Worm (Caenorhabditis elegans): ENCODE data around the gene Y53F4B.12.

Y53F4B.12 gene

ce11 chrII:15004538-15004937 is 14.5 kb upstream of the Y53F4B.12 start (continued):
- TF ChIP-seq snpc-1.2 (GFP tag; IDR thresholded peaks at IDR 0.05) (peak; percentile 25; the same call in 1 of the 2 replicates), mdt-29 (GFP tag; IDR thresholded peaks at IDR 0.05) (no peak), lim-7 (GFP tag; IDR thresholded peaks at IDR 0.05) (0 out of 2 replicates have a peak, but pooled peaks have one; percentile 52), nhr-111 (GFP tag; optimal IDR thresholded peaks at IDR 0.05) (no peak), gei-8 (GFP tag; optimal IDR thresholded peaks at IDR 0.05) (no peak)

- TF ChIP-seq set-16 (GFP tag; IDR thresholded peaks at IDR 0.05) (peak; percentile 70; the same call in 1 of the 2 replicates), egl-43 (GFP tag; IDR thresholded peaks at IDR 0.05) (peak; percentile 43; the same call in 1 of the 2 replicates), php-3 (GFP tag; IDR thresholded peaks at IDR 0.05) (0 out of 2 replicates have a peak, but pooled peaks have one; percentile 11), aha-1 (tag) (peak; percentile 58), mdt-29 (GFP tag; IDR thresholded peaks at IDR 0.05) (no peak)
Measured at ce11 chrII:15005118-15005517, 13.9 kb upstream of the Y53F4B.12 start.

ce11 chrII:15008481-15009057 is 10.5 kb upstream of the Y53F4B.12 start:
- TF ChIP-seq nhr-11 (tag; optimal IDR thresholded peaks at IDR 0.05) (no peak), mes-2 (tag; optimal IDR thresholded peaks at IDR 0.05; ENCODE audit: poor library complexity, severe bottlenecking) (no peak), nhr-76 (tag; optimal IDR thresholded peaks at IDR 0.05) (no peak), set-16 (GFP tag; IDR thresholded peaks at IDR 0.05) (peak; percentile 77), lin-38 (GFP tag; IDR thresholded peaks at IDR 0.05) (0 out of 2 replicates have a peak, but pooled peaks have one; percentile 4), hif-1 (tag; optimal IDR thresholded peaks at IDR 0.05) (peak in 1 of 2 experiments; percentile 62), vab-7 (GFP tag; IDR thresholded peaks at IDR 0.05) (0 out of 2 replicates have a peak, but pooled peaks have one; percentile 21), ctbp-1 (GFP tag; IDR thresholded peaks at IDR 0.05) (no peak), zfp-2 (tag; optimal IDR thresholded peaks at IDR 0.05) (no peak)

- TF ChIP-seq F44E2.7 (GFP tag; IDR thresholded peaks at IDR 0.05) (no peak), snpc-4 (tag; optimal IDR thresholded peaks at IDR 0.05) (peak; percentile 42), madf-5 (GFP tag; IDR thresholded peaks at IDR 0.05) (no peak), F10B5.3 (tag; optimal IDR thresholded peaks at IDR 0.05) (no peak), daf-16 (GFP tag; optimal IDR thresholded peaks at IDR 0.05) (no peak), daf-16 (tag; optimal IDR thresholded peaks at IDR 0.05) (no peak), dpl-1 (GFP tag; optimal IDR thresholded peaks at IDR 0.05) (peak; percentile 99), pqm-1 (tag; optimal IDR thresholded peaks at IDR 0.05) (no peak), spr-3 (GFP tag; optimal IDR thresholded peaks at IDR 0.05) (no peak), spr-1 (tag; optimal IDR thresholded peaks at IDR 0.05) (no peak), arid-1 (GFP tag; conservative IDR thresholded peaks at IDR 0.05) (peak; percentile 48; the same call in 1 of the 2 replicates), ama-1 (optimal IDR thresholded peaks at IDR 0.05) (peak; percentile 55), zip-11 (GFP tag; IDR thresholded peaks at IDR 0.05) (no peak), hlh-30 (tag; optimal IDR thresholded peaks at IDR 0.05; ENCODE audit: insufficient read depth) (peak; percentile 77), lin-13 (GFP tag; optimal IDR thresholded peaks at IDR 0.05) (peak; percentile 61), dmd-8 (GFP tag; IDR thresholded peaks at IDR 0.05) (no peak), nhr-42 (GFP tag; IDR thresholded peaks at IDR 0.05) (peak; percentile 78), unc-39 (tag; optimal IDR thresholded peaks at IDR 0.05) (no peak), dmd-9 (GFP tag; IDR thresholded peaks at IDR 0.05) (0 out of 2 replicates have a peak, but pooled peaks have one; percentile 52), ceh-20 (GFP tag; IDR thresholded peaks at IDR 0.05) (peak; percentile 27; the same call in 1 of the 2 replicates), mep-1 (tag; optimal IDR thresholded peaks at IDR 0.05) (peak; percentile 73), zfp-3 (GFP tag; conservative IDR thresholded peaks at IDR 0.05) (no peak), hlh-11 (tag; optimal IDR thresholded peaks at IDR 0.05) (peak; percentile 22), lin-29 (GFP tag; IDR thresholded peaks at IDR 0.05) (no peak), gei-8 (GFP tag; optimal IDR thresholded peaks at IDR 0.05) (no peak), set-16 (GFP tag; IDR thresholded peaks at IDR 0.05) (peak; percentile 80), egl-27 (tag; optimal IDR thresholded peaks at IDR 0.05) (no peak), attf-4 (tag; optimal IDR thresholded peaks at IDR 0.05) (no peak)
Measured at ce11 chrII:15010366-15011235, 8.4 kb upstream of the Y53F4B.12 start, which contains the start of the genes Y53F4B.9 and Y53F4B.11. Gene Y53F4B.9, minus strand, starts transcription at chrII:15010416. Gene Y53F4B.11, plus strand, starts transcription at chrII:15010748.

Data from whole organism, L4 larva.